Worm (Caenorhabditis elegans) whole organism, young adult: ENCODE results near the gene dmd-8.

Experiments
- D2030.7 ChIP-seq: fragments of 200-800 bp; sonication (Bioruptor generic); IDR thresholded peaks from 2 replicates; pipeline ENCODE4 v1.3.6; 2022; ENCODE audit warnings: missing genetic modification reagents, missing genetic modification characterization, missing compliant biosample characterization
- F57A8.1 ChIP-seq: fragments of 200-800 bp; sonication (Bioruptor generic); optimal IDR thresholded peaks from 2 replicates; lab custom pipeline; 2018; ENCODE audit warnings: mild to moderate bottlenecking, missing genetic modification characterization, moderate library complexity, missing compliant biosample characterization
- ama-1 ChIP-seq, 3 experiments: fragments of 150-350 bp in 1 of 3; sonication (generic microtip) in 2 of 3; optimal IDR thresholded peaks; 2 replicates each; lab custom pipeline; 2014 to 2018; ENCODE audit warnings: missing biosample characterization in 2 of 3, missing genetic modification characterization in 2 of 3, missing genetic modification reagents in 2 of 3
- ceh-100 ChIP-seq: fragments of 200-800 bp; sonication (Bioruptor generic); IDR thresholded peaks from 2 replicates; pipeline ENCODE4 v1.3.6; 2022; ENCODE audit warnings: missing genetic modification reagents, missing genetic modification characterization, missing compliant biosample characterization
- dpl-1 ChIP-seq: fragments of 150-350 bp; optimal IDR thresholded peaks from 2 replicates; lab custom pipeline; 2014; ENCODE audit warnings: missing biosample characterization, missing genetic modification reagents, missing genetic modification characterization
- efl-1 ChIP-seq: fragments of 150-350 bp; optimal IDR thresholded peaks from 2 replicates; lab custom pipeline; 2014; ENCODE audit warnings: missing biosample characterization, missing genetic modification reagents, missing genetic modification characterization
- ets-4 ChIP-seq: fragments of 200-800 bp; sonication (Bioruptor generic); optimal IDR thresholded peaks from 2 replicates; lab custom pipeline; 2018; ENCODE audit warnings: mild to moderate bottlenecking, missing genetic modification characterization, missing compliant biosample characterization
- pha-4 ChIP-seq: fragments of 150-350 bp; sonication (generic microtip); optimal IDR thresholded peaks from 2 replicates; lab custom pipeline; 2014; ENCODE audit warnings: missing biosample characterization, missing genetic modification reagents, missing genetic modification characterization
- snpc-4 ChIP-seq, 5 experiments: fragments of 150-350 bp in 1 of 5; sonication (generic microtip) in 4 of 5; optimal IDR thresholded peaks; 2 replicates each; lab custom pipeline; 2014 to 2018; ENCODE audit warnings: missing genetic modification characterization in 5 of 5, missing biosample characterization in 3 of 5, antibody characterized with exemption in 2 of 5, mild to moderate bottlenecking in 2 of 5, missing compliant biosample characterization in 2 of 5, missing genotype in 2 of 5, moderate library complexity in 2 of 5, missing genetic modification reagents in 1 of 5
- tbp1 ChIP-seq: fragments of 200-800 bp; sonication (Bioruptor generic); optimal IDR thresholded peaks from 2 replicates; lab custom pipeline; 2018; ENCODE audit warnings: mild to moderate bottlenecking, missing genetic modification characterization, missing compliant biosample characterization

- no peak for TF ChIP-seq F57A8.1 (GFP tag; lab: Kevin White, UChicago)
- no peak for TF ChIP-seq pha-4
- TF ChIP-seq ama-1 (optimal IDR thresholded peaks at IDR 0.05; lab: Kevin White, UChicago): no peak
- TF ChIP-seq ama-1 (GFP tag; optimal IDR thresholded peaks at IDR 0.05; lab: Kevin White, UChicago): no peak
- TF ChIP-seq D2030.7 (GFP tag; lab: Robert Waterston, UW): no peak
- no peak for TF ChIP-seq efl-1
- TF ChIP-seq tbp1 (GFP tag; lab: Kevin White, UChicago): no peak
- no peak for TF ChIP-seq snpc-4 (GFP tag; optimal IDR thresholded peaks at IDR 0.05; lab: Kevin White, UChicago)
- no peak for TF ChIP-seq snpc-4 (tag; optimal IDR thresholded peaks at IDR 0.05; lab: Kevin White, UChicago)
- no peak for TF ChIP-seq ets-4 (GFP tag; lab: Kevin White, UChicago)
- no peak for TF ChIP-seq ceh-100 (GFP tag; lab: Robert Waterston, UW)
- TF ChIP-seq dpl-1 (GFP tag; lab: Kevin White, UChicago): no peak
These were observed 25.0 kb upstream of the dmd-8 start for ce11 chrV:361291-361690.
